Worm (Caenorhabditis elegans): ENCODE results near the gene fbxb-114.

fbxb-114 gene

DNA sequence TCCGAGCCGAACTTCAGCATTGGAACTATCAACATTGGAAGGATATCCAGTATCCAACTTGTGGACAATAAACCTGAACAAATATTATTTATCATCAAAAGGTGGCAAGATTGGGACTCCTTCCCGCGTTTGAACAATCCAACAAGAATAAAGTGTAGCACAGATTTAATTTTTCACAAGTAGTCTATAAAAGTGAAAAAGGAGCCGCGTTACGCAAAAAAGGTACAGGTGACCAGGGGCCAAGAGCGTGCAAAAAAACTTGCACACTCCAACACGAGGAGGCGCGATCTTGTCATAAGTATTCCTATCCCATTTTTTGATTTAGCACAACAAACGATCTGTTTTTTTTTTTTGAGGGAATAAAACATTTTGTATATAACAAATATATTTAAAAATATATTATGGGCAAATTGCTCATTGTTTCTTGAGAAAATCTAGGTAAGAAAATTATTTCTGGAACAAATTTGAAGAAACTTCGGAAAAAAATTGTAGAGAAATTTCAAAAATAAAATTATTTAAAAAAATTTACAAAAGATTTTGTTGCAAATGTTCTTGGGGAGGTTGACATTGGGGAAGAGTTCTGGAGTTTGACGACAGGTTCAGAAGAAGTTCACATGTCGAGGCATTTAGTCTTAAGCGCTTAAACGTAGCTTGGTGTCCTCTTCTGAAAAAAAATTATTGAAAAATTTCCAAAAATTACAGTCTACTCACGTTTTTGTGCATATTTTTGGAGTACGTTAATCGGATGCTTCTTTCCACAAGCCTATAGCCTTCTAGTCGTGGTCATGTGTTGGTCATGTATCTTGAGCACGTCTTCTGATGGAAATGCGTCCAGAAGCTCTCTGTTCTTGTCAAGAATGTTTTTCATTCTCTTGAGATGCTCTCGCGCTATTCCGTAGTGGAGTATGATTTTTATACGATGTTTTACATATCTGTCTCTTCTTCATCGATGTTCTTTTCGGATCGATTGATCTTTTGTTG is 22.6 kb downstream of the fbxb-114 start (continued):
- TF ChIP-seq lir-1 (GFP tag; conservative IDR thresholded peaks at IDR 0.05), result no peak
- TF ChIP-seq ccch-3 (GFP tag; optimal IDR thresholded peaks at IDR 0.05), result no peak
- no peak for TF ChIP-seq nhr-179 (tag; optimal IDR thresholded peaks at IDR 0.05)
- no peak for TF ChIP-seq lsy-27 (tag; optimal IDR thresholded peaks at IDR 0.05; ENCODE audit: borderline replicate concordance, insufficient read depth)
- TF ChIP-seq egl-18 (GFP tag; IDR thresholded peaks at IDR 0.05), result no peak
- 0 out of 2 replicates have a peak, but pooled peaks have one; percentile 12 for TF ChIP-seq madf-6 (GFP tag; IDR thresholded peaks at IDR 0.05)
- TF ChIP-seq somi-1 (GFP tag; optimal IDR thresholded peaks at IDR 0.05), result no peak
- TF ChIP-seq madf-10 (tag; optimal IDR thresholded peaks at IDR 0.05), result no peak
- no peak for TF ChIP-seq lsl-1 (GFP tag; optimal IDR thresholded peaks at IDR 0.05)
- TF ChIP-seq dpff-1 (tag; optimal IDR thresholded peaks at IDR 0.05), result no peak
- no peak for TF ChIP-seq attf-3 (GFP tag; conservative IDR thresholded peaks at IDR 0.05)
- TF ChIP-seq aptf-2 (GFP tag; conservative IDR thresholded peaks at IDR 0.05), result no peak
- TF ChIP-seq nhr-80 (tag; optimal IDR thresholded peaks at IDR 0.05), result no peak
- no peak for TF ChIP-seq rcor-1 (GFP tag; IDR thresholded peaks at IDR 0.05)
- TF ChIP-seq nhr-27 (tag; optimal IDR thresholded peaks at IDR 0.05), result peak; percentile 66
- no peak for TF ChIP-seq ztf-3 (GFP tag; optimal IDR thresholded peaks at IDR 0.05)
- TF ChIP-seq madf-8 (GFP tag; conservative IDR thresholded peaks at IDR 0.05), result no peak
- no peak for TF ChIP-seq snpc-1.1 (tag; optimal IDR thresholded peaks at IDR 0.05; ENCODE audit: insufficient read depth)
- TF ChIP-seq Y53F4B.3 (GFP tag; IDR thresholded peaks at IDR 0.05), result no peak
- TF ChIP-seq pha-4 (tag; optimal IDR thresholded peaks at IDR 0.05), result no peak
- TF ChIP-seq athp-1 (tag; optimal IDR thresholded peaks at IDR 0.05), result no peak
- no peak for TF ChIP-seq sdz-38 (tag; optimal IDR thresholded peaks at IDR 0.05)
- TF ChIP-seq cebp-2 (GFP tag; IDR thresholded peaks at IDR 0.05), result 0 out of 2 replicates have a peak, but pooled peaks have one; percentile 44
- TF ChIP-seq Y56A3A.18 (GFP tag; IDR thresholded peaks at IDR 0.05), result no peak
- no peak for TF ChIP-seq bed-2 (GFP tag; IDR thresholded peaks at IDR 0.05)
- peak; percentile 27 for TF ChIP-seq chd-7 (tag; optimal IDR thresholded peaks at IDR 0.05)
- no peak for TF ChIP-seq F57A8.1 (GFP tag; optimal IDR thresholded peaks at IDR 0.05)
- no peak for TF ChIP-seq lag-1 (GFP tag; IDR thresholded peaks at IDR 0.05)
- no peak for TF ChIP-seq nhr-90 (tag; optimal IDR thresholded peaks at IDR 0.05)
- no peak for TF ChIP-seq ceh-27 (GFP tag; optimal IDR thresholded peaks at IDR 0.05)
- TF ChIP-seq lin-26 (GFP tag; IDR thresholded peaks at IDR 0.05), result no peak
- no peak for TF ChIP-seq gei-17 (GFP tag; optimal IDR thresholded peaks at IDR 0.05)
- TF ChIP-seq die-1 (tag; optimal IDR thresholded peaks at IDR 0.05), result no peak
- 0 out of 2 replicates have a peak, but pooled peaks have one; percentile 45 for TF ChIP-seq egl-44 (GFP tag; IDR thresholded peaks at IDR 0.05)
- peak; percentile 9 for TF ChIP-seq F10E7.11 (tag; optimal IDR thresholded peaks at IDR 0.05)
- TF ChIP-seq F39B2.1 (GFP tag; IDR thresholded peaks at IDR 0.05), result no peak
- TF ChIP-seq unc-130 (GFP tag; optimal IDR thresholded peaks at IDR 0.05), result no peak
- no peak for TF ChIP-seq ztf-28 (GFP tag; IDR thresholded peaks at IDR 0.05)
- no peak for TF ChIP-seq F49E8.2 (tag; optimal IDR thresholded peaks at IDR 0.05; ENCODE audit: insufficient read depth)
- no peak for TF ChIP-seq lin-54 (GFP tag; optimal IDR thresholded peaks at IDR 0.05)
- no peak for TF ChIP-seq F57C9.4 (tag; optimal IDR thresholded peaks at IDR 0.05)
- TF ChIP-seq ZK185.1 (tag; optimal IDR thresholded peaks at IDR 0.05; ENCODE audit: poor library complexity, severe bottlenecking), result no peak
- 0 out of 2 replicates have a peak, but pooled peaks have one; percentile 60 for TF ChIP-seq bed-1 (GFP tag; IDR thresholded peaks at IDR 0.05)
- 0 out of 2 replicates have a peak, but pooled peaks have one; percentile 1 for TF ChIP-seq pbrm-1 (GFP tag; IDR thresholded peaks at IDR 0.05)
- no peak for TF ChIP-seq Y95B8A.8 (GFP tag; IDR thresholded peaks at IDR 0.05)
- no peak for TF ChIP-seq ztf-26 (tag; optimal IDR thresholded peaks at IDR 0.05)

Data from whole organism, young adult.